Worm (Caenorhabditis elegans) whole organism, L4/young adult: ENCODE results near the gene C08F1.6.

Experiments
- dao-5 ChIP-seq: sonication (generic microtip); optimal IDR thresholded peaks from 2 replicates; lab custom pipeline; 2016; ENCODE audit warnings: missing genotype, missing genetic modification characterization, moderate library complexity, missing compliant biosample characterization
- him-1 ChIP-seq: sonication (generic microtip); optimal IDR thresholded peaks from 2 replicates; lab custom pipeline; 2016; ENCODE audit warnings: missing genotype, missing genetic modification reagents, missing genetic modification characterization, missing compliant biosample characterization

DNA sequence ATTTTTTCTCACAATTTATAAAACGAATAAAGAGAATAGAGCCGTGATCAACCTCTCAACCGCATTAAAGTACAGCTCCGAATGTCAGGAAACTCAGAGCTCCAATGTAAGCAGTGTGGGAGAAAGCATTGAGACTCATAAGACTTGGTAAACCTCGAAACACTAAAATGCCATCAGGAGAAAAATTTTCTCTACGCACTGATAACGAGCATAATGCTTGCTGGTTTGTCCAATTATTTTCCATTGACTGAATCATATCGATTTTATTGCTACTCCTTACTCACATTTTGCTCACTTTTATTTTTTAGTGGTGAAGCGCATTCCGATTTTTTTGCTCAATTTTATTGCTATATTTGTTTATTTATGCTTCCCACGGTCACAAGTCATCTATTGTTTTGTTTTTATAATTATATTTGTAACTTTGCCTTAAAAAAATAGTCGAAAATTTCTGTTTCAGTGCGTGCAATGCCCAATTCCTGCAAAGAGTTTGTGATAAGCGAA, 42.2 kb upstream of the C08F1.6 start, which contains the start of gene math-40:
- TF ChIP-seq him-1 (tag; lab: Kevin White, UChicago) (no peak), dao-5 (tag; lab: Kevin White, UChicago) (no peak)
